Fruit fly (Drosophila melanogaster): ENCODE measurements around the gene CG14626.

The CG14626 gene

DNA sequence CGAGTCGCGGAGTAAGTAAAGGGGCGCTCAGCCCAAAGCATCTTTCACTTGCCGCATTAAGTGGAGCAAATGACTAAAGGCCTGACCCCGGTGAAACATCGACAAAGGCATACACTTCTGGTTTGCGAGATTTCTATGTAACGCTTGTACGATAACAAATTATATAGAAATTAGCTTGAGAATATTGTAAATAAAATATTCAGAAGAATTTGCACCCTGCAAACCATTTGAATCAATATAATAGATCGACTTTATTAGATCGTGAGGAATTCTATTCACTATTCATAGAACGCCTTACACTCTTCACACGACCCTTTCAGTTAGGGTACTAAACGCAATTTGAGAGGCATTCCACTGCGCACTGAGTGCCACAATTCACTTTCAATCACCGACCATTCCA lies 836 bp upstream of the CG14626 start:
- TF ChIP-seq bab1 (GFP tag; optimal IDR thresholded peaks at IDR 0.05) (no peak), CG12768 (GFP tag; optimal IDR thresholded peaks at IDR 0.05) (no peak), CG7045 (GFP tag; optimal IDR thresholded peaks at IDR 0.05) (no peak)

DNA sequence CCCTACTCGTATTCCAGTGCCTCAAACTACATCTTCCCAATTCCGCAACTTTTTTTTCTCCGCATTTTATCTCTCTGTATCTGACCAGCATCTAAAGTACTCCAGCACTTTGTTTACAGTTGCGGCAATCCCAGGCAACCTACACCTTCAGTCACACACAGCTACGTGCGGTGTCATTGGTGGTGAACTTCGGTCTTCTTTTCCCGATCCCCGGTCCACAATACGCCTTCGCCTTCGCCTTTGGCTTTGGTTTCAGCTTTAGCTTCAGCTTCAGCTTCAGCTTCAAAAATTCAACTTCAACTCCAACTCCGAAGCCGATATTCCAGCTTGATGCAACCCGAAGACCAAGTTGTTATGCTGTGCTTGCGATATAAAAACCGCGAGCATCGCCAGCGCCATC lies 6.4 kb downstream of the CG14626 start, which contains the start of gene CG11380:
TSS of gene CG11380 (plus strand) at position 301 of the 400 bp plus-strand sequence.
- no peak for TF ChIP-seq cnc (optimal IDR thresholded peaks at IDR 0.05)
- TF ChIP-seq CG7101 (tag; optimal IDR thresholded peaks at IDR 0.05): no peak
- TF ChIP-seq tj (GFP tag; optimal IDR thresholded peaks at IDR 0.05): peak; percentile 41

dm6 chrX:1197862-1198261 lies 13.3 kb downstream of the CG14626 start:
- no peak for TF ChIP-seq bab1 (GFP tag; optimal IDR thresholded peaks at IDR 0.05)
- no peak for TF ChIP-seq CG5204 (GFP tag; optimal IDR thresholded peaks at IDR 0.05)
- no peak for TF ChIP-seq CG1620 (GFP tag; optimal IDR thresholded peaks at IDR 0.05)
- TF ChIP-seq kay (GFP tag; ENCODE audit: borderline replicate concordance): no peak
- TF ChIP-seq ovo (GFP tag; optimal IDR thresholded peaks at IDR 0.05): no peak
- no peak for TF ChIP-seq CG11617 (GFP tag; optimal IDR thresholded peaks at IDR 0.05)
- no peak for TF ChIP-seq CG33017 (tag; optimal IDR thresholded peaks at IDR 0.05)
- TF ChIP-seq tj (GFP tag; optimal IDR thresholded peaks at IDR 0.05): no peak
- no peak for TF ChIP-seq CG7045 (GFP tag; optimal IDR thresholded peaks at IDR 0.05)
- no peak for TF ChIP-seq cnc (optimal IDR thresholded peaks at IDR 0.05)
- TF ChIP-seq CG12768 (GFP tag; optimal IDR thresholded peaks at IDR 0.05): no peak
- TF ChIP-seq Crg-1 (GFP tag; optimal IDR thresholded peaks at IDR 0.05): no peak

- no peak for TF ChIP-seq kay (GFP tag; ENCODE audit: borderline replicate concordance)
- no peak for TF ChIP-seq Crg-1 (GFP tag; optimal IDR thresholded peaks at IDR 0.05)
- no peak for TF ChIP-seq CG33017 (tag; optimal IDR thresholded peaks at IDR 0.05)
- no peak for TF ChIP-seq CG12768 (GFP tag; optimal IDR thresholded peaks at IDR 0.05)
- TF ChIP-seq CG1620 (GFP tag; optimal IDR thresholded peaks at IDR 0.05): no peak
- TF ChIP-seq CG5204 (GFP tag; optimal IDR thresholded peaks at IDR 0.05): no peak
- no peak for TF ChIP-seq cnc (optimal IDR thresholded peaks at IDR 0.05)
Observed at dm6 chrX:1199246-1199645, 14.7 kb downstream of the CG14626 start, which contains the start of gene CG14625. TSS of gene CG14625 (plus strand) at chrX:1199546.

dm6 chrX:1203477-1203876 lies 18.9 kb downstream of the CG14626 start, which contains the start of gene CG11381:
TSS of gene CG11381 (plus strand) at chrX:1203777.
- TF ChIP-seq cic (GFP tag; optimal IDR thresholded peaks at IDR 0.05): no peak
- TF ChIP-seq cnc (optimal IDR thresholded peaks at IDR 0.05): no peak
- no peak for TF ChIP-seq CG11617 (GFP tag; optimal IDR thresholded peaks at IDR 0.05)
- no peak for TF ChIP-seq Clk (GFP tag; optimal IDR thresholded peaks at IDR 0.05)
- no peak for TF ChIP-seq pad (GFP tag; optimal IDR thresholded peaks at IDR 0.05)
- TF ChIP-seq CG12768 (GFP tag; optimal IDR thresholded peaks at IDR 0.05): no peak
- TF ChIP-seq CG14711 (tag; optimal IDR thresholded peaks at IDR 0.05): no peak
- TF ChIP-seq toe (GFP tag; optimal IDR thresholded peaks at IDR 0.05): no peak
- no peak for TF ChIP-seq bab1 (GFP tag; optimal IDR thresholded peaks at IDR 0.05)
- TF ChIP-seq CG7045 (GFP tag; optimal IDR thresholded peaks at IDR 0.05): no peak
- TF ChIP-seq ovo (GFP tag; optimal IDR thresholded peaks at IDR 0.05): no peak
- TF ChIP-seq CG5204 (GFP tag; optimal IDR thresholded peaks at IDR 0.05): no peak
- no peak for TF ChIP-seq Hr96 (GFP tag; optimal IDR thresholded peaks at IDR 0.05)
- TF ChIP-seq kay (GFP tag; ENCODE audit: borderline replicate concordance): no peak

DNA sequence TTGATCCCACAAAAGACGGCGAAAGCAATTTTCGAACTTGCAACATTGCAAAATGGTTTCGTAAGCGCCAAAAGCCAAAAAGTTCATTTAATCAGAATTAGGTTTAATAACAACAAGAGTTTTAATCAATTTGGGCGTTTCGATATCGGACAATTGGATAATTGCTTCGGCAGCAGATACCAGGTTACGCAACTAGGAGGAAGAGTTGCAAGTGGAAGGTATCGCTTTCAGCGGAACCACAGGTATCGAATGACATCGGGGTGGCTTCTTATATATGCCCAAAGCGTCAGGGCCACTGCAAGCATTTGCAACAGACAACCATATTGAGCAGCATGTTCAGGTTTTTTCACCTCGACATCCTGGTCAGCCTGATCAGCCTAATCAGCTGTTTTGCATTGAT lies 21.9 kb downstream of the CG14626 start, which contains the start of gene CG14624:
TSS of gene CG14624 (plus strand) at position 301 of the 400 bp plus-strand sequence.
- TF ChIP-seq cic (GFP tag; optimal IDR thresholded peaks at IDR 0.05) (no peak), ovo (GFP tag; optimal IDR thresholded peaks at IDR 0.05) (no peak), toe (GFP tag; optimal IDR thresholded peaks at IDR 0.05) (no peak), Mnt (GFP tag; optimal IDR thresholded peaks at IDR 0.05) (no peak), tj (GFP tag; optimal IDR thresholded peaks at IDR 0.05) (peak; percentile 57), CG5204 (GFP tag; optimal IDR thresholded peaks at IDR 0.05) (no peak)

DNA sequence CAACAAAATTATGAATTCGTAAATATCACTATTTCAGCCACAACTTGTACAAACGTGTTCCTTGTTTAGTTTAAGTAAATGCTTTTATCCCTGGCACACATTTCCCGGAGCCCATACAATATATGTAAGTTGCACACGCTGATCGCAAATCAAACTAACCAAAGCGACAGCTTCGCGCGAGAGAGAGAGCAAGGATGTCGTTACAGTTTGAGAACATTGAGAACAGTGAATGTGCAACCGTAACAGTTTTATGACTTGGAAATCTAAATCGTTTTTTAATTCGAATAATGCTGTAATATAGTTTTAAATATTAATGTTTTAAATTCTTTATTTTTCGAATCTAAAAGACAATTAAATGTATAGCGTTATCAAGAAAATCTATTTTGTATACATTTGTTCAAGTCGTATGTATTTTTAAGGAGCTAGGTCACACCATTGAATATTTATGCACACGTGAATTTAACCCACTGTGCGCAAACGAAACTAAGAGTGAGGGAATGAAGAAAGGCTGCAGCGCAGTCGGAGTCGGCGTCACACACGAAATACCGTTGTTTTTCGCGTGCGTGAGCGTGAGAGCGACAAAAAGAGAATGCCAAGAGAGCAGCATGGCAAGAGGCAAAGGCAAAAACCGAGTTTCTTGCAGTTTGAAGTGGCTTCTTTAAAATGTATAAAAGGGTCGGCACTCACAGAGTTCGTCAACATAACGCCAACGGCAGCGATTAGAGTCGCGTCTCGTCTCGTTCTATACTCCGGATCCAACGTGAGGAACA lies 24.9 kb downstream of the CG14626 start, which contains the start of gene CG11382:
TSS of gene CG11382 (plus strand) at position 720 of the 770 bp plus-strand sequence.
- TF ChIP-seq Crg-1 (GFP tag; optimal IDR thresholded peaks at IDR 0.05): no peak
- no peak for TF ChIP-seq CG5204 (GFP tag; optimal IDR thresholded peaks at IDR 0.05)
- TF ChIP-seq cnc (optimal IDR thresholded peaks at IDR 0.05): no peak
- TF ChIP-seq toe (GFP tag; optimal IDR thresholded peaks at IDR 0.05): no peak
- no peak for TF ChIP-seq CG33017 (tag; optimal IDR thresholded peaks at IDR 0.05)
- TF ChIP-seq Clk (GFP tag; optimal IDR thresholded peaks at IDR 0.05): no peak
- TF ChIP-seq CG7045 (GFP tag; optimal IDR thresholded peaks at IDR 0.05): no peak
- TF ChIP-seq CG11617 (GFP tag; optimal IDR thresholded peaks at IDR 0.05): no peak
- no peak for TF ChIP-seq bab1 (GFP tag; optimal IDR thresholded peaks at IDR 0.05)
- no peak for TF ChIP-seq CG12768 (GFP tag; optimal IDR thresholded peaks at IDR 0.05)
- TF ChIP-seq cic (GFP tag; optimal IDR thresholded peaks at IDR 0.05): no peak
- no peak for TF ChIP-seq kay (GFP tag; ENCODE audit: borderline replicate concordance)
- TF ChIP-seq CG7101 (tag; optimal IDR thresholded peaks at IDR 0.05): no peak
- TF ChIP-seq CG14711 (tag; optimal IDR thresholded peaks at IDR 0.05): no peak
- no peak for TF ChIP-seq ovo (GFP tag; optimal IDR thresholded peaks at IDR 0.05)

Measured in whole organism, adult.